Worm (Caenorhabditis elegans): ENCODE data around the gene nspe-3.
A peak's percentile ranks its signal among the peaks of the same experiment; 100 is the strongest.

Gene nspe-3

DNA sequence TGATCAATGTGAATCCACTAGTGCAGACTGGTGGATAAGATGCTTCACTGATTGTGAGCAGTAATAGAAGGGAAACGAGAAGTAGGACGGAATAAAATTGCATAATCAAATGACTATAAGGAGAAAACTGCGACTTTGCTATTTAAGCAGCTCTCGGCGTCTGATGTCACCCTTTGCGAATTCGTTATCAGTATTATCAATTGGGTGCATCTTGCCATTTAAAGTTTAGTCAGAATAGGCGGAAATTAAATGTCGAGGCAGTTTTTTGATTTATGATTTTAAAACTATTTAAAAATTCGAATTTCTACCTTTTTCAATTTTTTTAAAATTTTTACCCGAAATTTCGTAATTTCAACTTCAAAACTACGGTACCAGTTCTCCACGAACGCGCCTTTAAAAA lies 36.7 kb upstream of the nspe-3 start, which contains the start of gene clec-4:
TSS of gene clec-4 (minus strand) at position 162 of the 400 bp plus-strand sequence.
- peak; percentile 63 for TF ChIP-seq pqm-1 (tag; optimal IDR thresholded peaks at IDR 0.05)
- TF ChIP-seq nhr-43 (tag; optimal IDR thresholded peaks at IDR 0.05; ENCODE audit: poor library complexity, severe bottlenecking) = no peak
- TF ChIP-seq skn-1 (tag; optimal IDR thresholded peaks at IDR 0.05) = no peak
- peak; percentile 31 for TF ChIP-seq elt-2 (tag; optimal IDR thresholded peaks at IDR 0.05)

DNA sequence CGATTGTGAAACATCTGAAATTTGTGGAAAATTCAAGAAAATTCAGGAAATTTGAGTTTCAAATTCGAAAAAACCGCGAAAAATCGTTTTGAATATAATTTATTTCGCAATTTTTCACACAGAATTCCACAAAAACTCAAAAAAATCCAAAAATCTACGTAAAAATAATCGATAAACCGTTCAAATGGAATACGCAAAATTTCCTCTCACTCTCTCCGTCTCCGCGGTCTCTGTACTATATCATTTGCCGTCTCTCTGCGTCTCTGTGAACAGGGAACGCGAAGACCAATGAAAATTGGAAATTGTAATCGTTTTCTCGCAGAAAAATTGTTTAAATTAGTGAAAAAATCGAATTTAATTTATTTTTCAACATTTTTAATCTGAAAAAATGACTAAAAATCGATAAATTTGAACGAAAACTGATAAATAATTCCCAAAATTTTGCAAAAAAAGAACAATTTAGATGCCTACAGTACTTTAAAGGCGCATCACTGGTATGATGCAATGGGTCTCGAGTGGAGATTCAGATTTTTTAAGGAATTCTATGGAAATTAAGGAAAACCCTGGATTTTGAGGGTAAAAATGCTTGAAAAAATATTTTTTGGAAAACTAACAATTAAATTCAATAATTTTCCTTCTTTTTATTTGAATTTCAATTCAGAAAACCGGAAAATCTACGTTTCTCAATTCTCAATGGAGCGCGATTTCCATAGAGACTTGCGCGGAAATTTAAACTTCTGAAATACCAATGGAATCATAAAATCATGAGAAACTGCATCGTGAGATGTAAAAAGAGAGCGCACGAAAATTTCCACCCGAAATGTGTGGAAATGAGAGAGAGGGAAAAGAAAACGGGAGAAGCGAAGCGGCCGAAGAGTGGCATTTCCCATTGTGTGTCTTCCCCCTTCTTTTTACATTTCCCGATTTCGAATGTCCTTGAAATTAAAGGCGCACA lies 13.7 kb upstream of the nspe-3 start, which contains the start of the genes ceh-100 and lips-15:
TSS of gene ceh-100 (minus strand) at position 14 of the 955 bp plus-strand sequence.
TSS of gene lips-15 (plus strand) at position 720 of the 955 bp plus-strand sequence.
- TF ChIP-seq jun-1 (tag; optimal IDR thresholded peaks at IDR 0.05) (no peak), sea-2 (GFP tag; optimal IDR thresholded peaks at IDR 0.05) (no peak), unc-39 (tag; optimal IDR thresholded peaks at IDR 0.05) (no peak), pha-4 (tag; optimal IDR thresholded peaks at IDR 0.05) (peak; percentile 23), hmg-11 (tag; optimal IDR thresholded peaks at IDR 0.05) (peak; percentile 43), lin-15B (tag; optimal IDR thresholded peaks at IDR 0.05) (peak; percentile 81), eor-1 (tag; optimal IDR thresholded peaks at IDR 0.05) (no peak), ztf-11 (tag; optimal IDR thresholded peaks at IDR 0.05) (no peak), ceh-82 (tag; optimal IDR thresholded peaks at IDR 0.05) (no peak), ztf-4 (tag; optimal IDR thresholded peaks at IDR 0.05) (no peak), elt-1 (tag; optimal IDR thresholded peaks at IDR 0.05) (no peak), ceh-16 (tag; optimal IDR thresholded peaks at IDR 0.05) (no peak), aly-2 (tag; optimal IDR thresholded peaks at IDR 0.05) (no peak), nhr-23 (tag; optimal IDR thresholded peaks at IDR 0.05) (peak; percentile 0), ceh-9 (tag; optimal IDR thresholded peaks at IDR 0.05) (no peak), nhr-12 (tag; optimal IDR thresholded peaks at IDR 0.05) (no peak), nhr-77 (tag; optimal IDR thresholded peaks at IDR 0.05) (no peak), nhr-43 (tag; optimal IDR thresholded peaks at IDR 0.05; ENCODE audit: poor library complexity, severe bottlenecking) (no peak), egl-5 (tag; optimal IDR thresholded peaks at IDR 0.05) (peak; percentile 37), nfya-1 (tag; optimal IDR thresholded peaks at IDR 0.05; ENCODE audit: insufficient read depth) (peak; percentile 46), elt-2 (tag; optimal IDR thresholded peaks at IDR 0.05) (peak; percentile 5), zag-1 (tag; optimal IDR thresholded peaks at IDR 0.05) (no peak), ZK546.5 (tag; optimal IDR thresholded peaks at IDR 0.05) (no peak), mml-1 (tag; optimal IDR thresholded peaks at IDR 0.05) (no peak), unc-62 (GFP tag; optimal IDR thresholded peaks at IDR 0.05) (no peak), ama-1 (optimal IDR thresholded peaks at IDR 0.05) (no peak), mdl-1 (tag; optimal IDR thresholded peaks at IDR 0.05) (no peak), fkh-2 (tag; optimal IDR thresholded peaks at IDR 0.05) (no peak), skn-1 (tag; optimal IDR thresholded peaks at IDR 0.05) (no peak), ceh-28 (tag; optimal IDR thresholded peaks at IDR 0.05) (peak; percentile 78), R02D3.7 (tag; optimal IDR thresholded peaks at IDR 0.05) (no peak), egl-27 (tag; optimal IDR thresholded peaks at IDR 0.05) (no peak), nhr-67 (tag; optimal IDR thresholded peaks at IDR 0.05) (no peak), pqm-1 (tag; optimal IDR thresholded peaks at IDR 0.05) (no peak), nhr-237 (tag; optimal IDR thresholded peaks at IDR 0.05) (no peak), snpc-4 (tag; optimal IDR thresholded peaks at IDR 0.05) (no peak), nhr-25 (tag; optimal IDR thresholded peaks at IDR 0.05) (peak; percentile 56), lsy-12 (tag; optimal IDR thresholded peaks at IDR 0.05) (no peak), fos-1 (tag; optimal IDR thresholded peaks at IDR 0.05) (no peak)

DNA sequence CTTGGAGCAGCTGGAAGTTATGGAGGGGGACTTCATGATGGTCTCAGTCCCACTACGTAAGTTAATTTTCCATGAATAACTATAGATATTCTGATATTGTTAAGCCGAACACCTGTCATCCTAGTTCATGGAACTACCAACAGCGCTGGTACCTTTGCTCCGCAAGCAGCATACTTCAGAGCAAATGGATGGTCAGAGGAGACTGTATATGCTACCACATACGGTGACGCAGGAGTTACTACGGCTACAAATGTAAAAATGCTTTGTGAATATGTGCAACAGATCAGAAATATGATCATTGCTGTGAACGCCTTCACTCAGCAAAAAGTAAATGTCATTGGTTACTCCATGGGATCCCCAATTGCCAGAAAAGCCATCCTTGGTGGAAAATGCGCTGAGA lies 11.6 kb upstream of the nspe-3 start:
- TF ChIP-seq ama-1 (optimal IDR thresholded peaks at IDR 0.05) (no peak), nhr-23 (tag; optimal IDR thresholded peaks at IDR 0.05) (no peak), nhr-77 (tag; optimal IDR thresholded peaks at IDR 0.05) (no peak), lsy-12 (tag; optimal IDR thresholded peaks at IDR 0.05) (no peak), nfya-1 (tag; optimal IDR thresholded peaks at IDR 0.05; ENCODE audit: insufficient read depth) (no peak), ceh-28 (tag; optimal IDR thresholded peaks at IDR 0.05) (no peak), lin-15B (tag; optimal IDR thresholded peaks at IDR 0.05) (no peak), egl-27 (tag; optimal IDR thresholded peaks at IDR 0.05) (no peak), unc-62 (GFP tag; optimal IDR thresholded peaks at IDR 0.05) (no peak), aly-2 (tag; optimal IDR thresholded peaks at IDR 0.05) (no peak), hmg-11 (tag; optimal IDR thresholded peaks at IDR 0.05) (no peak), zag-1 (tag; optimal IDR thresholded peaks at IDR 0.05) (no peak)
